Worm (Caenorhabditis elegans) whole organism, early embryonic: ENCODE measurements around the gene Y51A2A.5.

Experiments used
- aly-1 ChIP-seq: sonication (generic microtip); optimal IDR thresholded peaks from 2 replicates; lab custom pipeline; 2016; ENCODE audit warnings: missing genetic modification characterization, missing compliant biosample characterization
- ama-1 ChIP-seq: fragments of 150-350 bp; optimal IDR thresholded peaks from 2 replicates; lab custom pipeline; 2014
- ets-7 ChIP-seq: sonication (generic microtip); optimal IDR thresholded peaks from 2 replicates; lab custom pipeline; 2016; ENCODE audit warnings: missing genotype, missing genetic modification characterization, missing compliant biosample characterization
- flt-1 ChIP-seq: fragments of 200-800 bp; sonication (Bioruptor generic); IDR thresholded peaks from 2 replicates; pipeline ENCODE4 v1.3.6; 2022; ENCODE audit warnings: missing genetic modification characterization, missing compliant biosample characterization
- hmg-4 ChIP-seq: fragments of 200-800 bp; sonication (Bioruptor generic); optimal IDR thresholded peaks from 2 replicates; lab custom pipeline; 2018; ENCODE audit warnings: mild to moderate bottlenecking, missing genetic modification characterization, missing compliant biosample characterization
- hnd-1 ChIP-seq: sonication (generic microtip); optimal IDR thresholded peaks from 2 replicates; lab custom pipeline; 2016; ENCODE audit warnings: missing genetic modification characterization, missing compliant biosample characterization
- pes-1 ChIP-seq: fragments of 200-800 bp; sonication (Bioruptor generic); IDR thresholded peaks from 2 replicates; pipeline ENCODE4 v1.3.6; 2022; ENCODE audit warnings: missing genetic modification reagents, missing genetic modification characterization, missing compliant biosample characterization
- sea-1 ChIP-seq: fragments of 200-800 bp; sonication (Bioruptor generic); conservative IDR thresholded peaks from 2 replicates; pipeline ENCODE4 v1.3.6; 2022; ENCODE audit warnings: missing genetic modification characterization, missing compliant biosample characterization
- tbx-37 ChIP-seq: fragments of 200-800 bp; sonication (Bioruptor generic); conservative IDR thresholded peaks from 2 replicates; pipeline ENCODE4 v1.3.6; 2022; ENCODE audit warnings: missing genetic modification reagents, missing genetic modification characterization, missing compliant biosample characterization

DNA sequence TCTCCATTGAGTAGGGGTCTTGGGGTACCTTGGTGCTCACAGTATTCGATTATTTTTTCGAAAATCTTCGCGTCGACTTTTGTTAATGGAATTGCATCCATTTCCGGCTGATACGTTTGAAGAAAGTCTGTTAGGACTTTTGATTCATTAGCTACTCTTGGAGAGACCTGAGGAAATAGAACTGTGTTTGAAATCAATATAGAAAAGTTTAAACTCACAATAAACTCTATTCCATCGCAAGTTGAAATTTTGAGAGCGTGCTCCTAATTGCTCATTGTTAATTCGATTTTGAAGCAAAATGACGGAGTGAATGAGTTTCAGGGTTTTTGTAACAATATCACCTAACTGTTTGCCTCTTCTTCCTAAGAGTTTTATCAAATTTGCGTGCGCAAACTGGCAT lies 28.7 kb upstream of the Y51A2A.5 start, which contains the start of gene skr-6:
- TF ChIP-seq hmg-4 (GFP tag; lab: Kevin White, UChicago) (no peak), ama-1 (no peak), sea-1 (GFP tag; lab: Robert Waterston, UW) (no peak), pes-1 (GFP tag; lab: Robert Waterston, UW) (no peak), hnd-1 (no peak), tbx-37 (GFP tag; lab: Robert Waterston, UW) (no peak), ets-7 (tag; lab: Kevin White, UChicago) (no peak), aly-1 (tag; lab: Kevin White, UChicago) (no peak), flt-1 (GFP tag; lab: Robert Waterston, UW) (no peak)
